Fruit fly (Drosophila melanogaster): ENCODE measurements around the gene CG1532.
A peak's percentile ranks its signal among the peaks of the same experiment; 100 is the strongest.

Gene CG1532

DNA sequence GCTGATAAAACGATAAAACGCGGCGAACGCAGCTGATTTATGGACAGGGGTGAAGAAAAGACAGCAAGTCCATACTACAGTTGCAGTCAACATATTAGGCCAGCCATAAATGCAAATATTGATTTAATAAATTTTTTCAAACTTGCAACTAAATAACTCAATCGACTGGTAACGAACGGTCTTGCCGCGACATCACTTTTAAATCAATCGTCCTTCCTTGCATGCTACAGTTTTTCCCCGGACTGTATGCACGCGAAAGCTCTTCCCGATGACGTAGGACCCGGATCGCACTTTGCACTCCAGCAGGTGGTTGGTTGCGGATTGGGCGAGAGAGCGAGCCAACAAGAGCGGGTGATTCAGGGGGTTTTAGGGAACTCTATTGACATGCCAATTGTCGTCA lies 36.8 kb upstream of the CG1532 start:
- TF ChIP-seq fkh (GFP tag; optimal IDR thresholded peaks at IDR 0.05) (peak; percentile 11), CG8319 (GFP tag; optimal IDR thresholded peaks at IDR 0.05) (peak; percentile 88), CG4318 (GFP tag; optimal IDR thresholded peaks at IDR 0.05) (peak; percentile 65), CG3032 (tag; optimal IDR thresholded peaks at IDR 0.05) (peak; percentile 75), CG11762 (GFP tag; optimal IDR thresholded peaks at IDR 0.05; ENCODE audit: insufficient read depth) (peak; percentile 86), dac (GFP tag; optimal IDR thresholded peaks at IDR 0.05) (peak; percentile 60), vri (GFP tag; optimal IDR thresholded peaks at IDR 0.05) (peak; percentile 95), fd59A (GFP tag; optimal IDR thresholded peaks at IDR 0.05) (peak; percentile 70), CG31627 (GFP tag; optimal IDR thresholded peaks at IDR 0.05) (peak; percentile 98), CG34406 (GFP tag; optimal IDR thresholded peaks at IDR 0.05) (peak; percentile 91), net (GFP tag; optimal IDR thresholded peaks at IDR 0.05) (peak; percentile 91), CG32006 (GFP tag; optimal IDR thresholded peaks at IDR 0.05) (peak; percentile 82), lz (GFP tag; optimal IDR thresholded peaks at IDR 0.05) (peak; percentile 96), CG10669 (GFP tag; optimal IDR thresholded peaks at IDR 0.05) (peak; percentile 85), ss (GFP tag; optimal IDR thresholded peaks at IDR 0.05) (peak; percentile 72 to 79), Ets21C (GFP tag; optimal IDR thresholded peaks at IDR 0.05) (peak; percentile 96), acj6 (GFP tag; optimal IDR thresholded peaks at IDR 0.05) (peak; percentile 93), CG3919 (GFP tag; optimal IDR thresholded peaks at IDR 0.05) (peak; percentile 92), CG9139 (GFP tag; optimal IDR thresholded peaks at IDR 0.05) (peak; percentile 81), CG6276 (GFP tag; optimal IDR thresholded peaks at IDR 0.05) (peak; percentile 80), CG7368 (GFP tag; optimal IDR thresholded peaks at IDR 0.05) (peak; percentile 89), Hr39 (GFP tag; optimal IDR thresholded peaks at IDR 0.05) (peak; percentile 97), dsx (GFP tag; optimal IDR thresholded peaks at IDR 0.05; ENCODE audit: poor library complexity, severe bottlenecking) (peak; percentile 67), CG6163 (GFP tag; IDR thresholded peaks at IDR 0.05) (peak; percentile 95), Sox15 (GFP tag; optimal IDR thresholded peaks at IDR 0.05) (peak; percentile 92), Eip78C (GFP tag) (peak; percentile 96), CG6792 (GFP tag; optimal IDR thresholded peaks at IDR 0.05) (peak; percentile 94), OdsH (GFP tag; optimal IDR thresholded peaks at IDR 0.05) (peak; percentile 93), CG8119 (GFP tag; IDR thresholded peaks at IDR 0.05) (peak; percentile 90), Sox102F (GFP tag; optimal IDR thresholded peaks at IDR 0.05) (peak; percentile 96), CG6854 (GFP tag; optimal IDR thresholded peaks at IDR 0.05) (peak; percentile 95), pdm3 (GFP tag; optimal IDR thresholded peaks at IDR 0.05) (peak; percentile 93), Hr38 (GFP tag; optimal IDR thresholded peaks at IDR 0.05) (peak; percentile 42), CG15336 (GFP tag; IDR thresholded peaks at IDR 0.05) (peak; percentile 91), CG1621 (tag; optimal IDR thresholded peaks at IDR 0.05) (peak; percentile 84), salr (GFP tag; optimal IDR thresholded peaks at IDR 0.05) (peak; percentile 71 to 78), CG8632 (GFP tag; optimal IDR thresholded peaks at IDR 0.05) (peak; percentile 90), CG11902 (GFP tag; optimal IDR thresholded peaks at IDR 0.05) (peak; percentile 92), eg (GFP tag; IDR thresholded peaks at IDR 0.05) (peak; percentile 93), Eip75B (GFP tag; optimal IDR thresholded peaks at IDR 0.05) (peak; percentile 92), Ets96B (tag; optimal IDR thresholded peaks at IDR 0.05) (peak; percentile 75), cyc (GFP tag; optimal IDR thresholded peaks at IDR 0.05) (peak; percentile 97), Sox14 (GFP tag; optimal IDR thresholded peaks at IDR 0.05) (peak; percentile 93), Blimp-1 (GFP tag; optimal IDR thresholded peaks at IDR 0.05) (peak; percentile 82), Lpt (GFP tag; optimal IDR thresholded peaks at IDR 0.05) (peak; percentile 83), CG10631 (GFP tag; optimal IDR thresholded peaks at IDR 0.05) (peak; percentile 82), Hr4 (GFP tag; optimal IDR thresholded peaks at IDR 0.05) (peak; percentile 90), Smox (GFP tag; optimal IDR thresholded peaks at IDR 0.05) (peak; percentile 96), topi (GFP tag; optimal IDR thresholded peaks at IDR 0.05) (peak; percentile 97), svp (GFP tag) (peak; percentile 98), CG11294 (GFP tag; IDR thresholded peaks at IDR 0.05) (peak; percentile 83), Eip93F (GFP tag; optimal IDR thresholded peaks at IDR 0.05) (peak; percentile 86)
